Worm (Caenorhabditis elegans) whole organism, midembryonic: ENCODE measurements around the gene Y56A3A.6.

Experiments
- T22C8.4 ChIP-seq: fragments of 200-800 bp; sonication (Bioruptor generic); IDR thresholded peaks from 2 replicates; pipeline ENCODE4 v1.3.6; 2022; ENCODE audit warnings: missing genetic modification characterization, missing compliant biosample characterization
- cog-1 ChIP-seq: sonication (generic microtip); optimal IDR thresholded peaks from 2 replicates; lab custom pipeline; 2016; ENCODE audit warnings: missing genetic modification characterization, missing compliant biosample characterization
- flt-1 ChIP-seq: fragments of 200-800 bp; sonication (Bioruptor generic); IDR thresholded peaks from 2 replicates; pipeline ENCODE4 v1.3.6; 2022; ENCODE audit warnings: missing genetic modification characterization, missing compliant biosample characterization
- klf-2 ChIP-seq: fragments of 200-800 bp; sonication (Bioruptor generic); conservative IDR thresholded peaks from 2 replicates; pipeline ENCODE4 v1.3.6; 2022; ENCODE audit warnings: missing genetic modification reagents, missing genetic modification characterization, missing compliant biosample characterization
- med-1 ChIP-seq: sonication (generic microtip); optimal IDR thresholded peaks from 2 replicates; lab custom pipeline; 2017; ENCODE audit warnings: missing genetic modification characterization, mild to moderate bottlenecking, missing compliant biosample characterization, antibody characterized with exemption, missing genetic modification reagents; ENCODE audit not compliant: insufficient read depth
- ref-1 ChIP-seq: fragments of 200-800 bp; sonication (Bioruptor generic); conservative IDR thresholded peaks from 2 replicates; pipeline ENCODE4 v1.3.6; 2022; ENCODE audit warnings: missing genetic modification reagents, missing genetic modification characterization, missing compliant biosample characterization
- tab-1 ChIP-seq: fragments of 200-800 bp; sonication (Bioruptor generic); IDR thresholded peaks from 2 replicates; pipeline ENCODE4 v1.3.6; 2022; ENCODE audit warnings: missing genetic modification characterization, missing compliant biosample characterization
- ztf-23 ChIP-seq: fragments of 200-800 bp; sonication (Bioruptor generic); IDR thresholded peaks from 2 replicates; pipeline ENCODE4 v1.3.6; 2022; ENCODE audit warnings: missing genetic modification reagents, missing genetic modification characterization, missing compliant biosample characterization
- ztf-29 ChIP-seq: fragments of 200-800 bp; sonication (Bioruptor generic); IDR thresholded peaks from 2 replicates; pipeline ENCODE4 v1.3.6; 2022; ENCODE audit warnings: missing genetic modification reagents, missing genetic modification characterization, missing compliant biosample characterization

Gene Y56A3A.6

DNA sequence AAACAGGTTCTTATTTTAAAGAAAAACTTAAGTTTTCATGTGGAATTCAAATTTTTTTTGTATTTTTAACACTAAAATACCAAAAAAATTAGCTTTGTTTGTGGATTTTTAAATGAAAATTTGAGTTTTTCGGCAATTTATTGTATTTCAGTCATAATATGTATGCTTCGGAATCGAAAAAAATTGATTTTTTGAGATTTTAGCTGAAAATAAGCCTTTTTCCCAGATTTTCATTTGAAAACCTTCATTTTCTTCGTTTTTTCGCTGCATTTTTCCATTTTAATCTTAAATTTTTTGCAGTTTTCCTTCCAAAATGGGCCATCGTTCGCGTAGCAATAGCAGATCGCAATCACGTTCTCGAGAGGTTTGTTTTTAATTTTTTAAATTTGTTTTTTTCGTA is 52.5 kb downstream of the Y56A3A.6 start, which contains the start of gene rsp-8:
rsp-8 (plus strand) TSS at position 301 of the 400 bp plus-strand sequence.
- no peak for TF ChIP-seq ztf-29 (GFP tag; lab: Robert Waterston, UW)
- TF ChIP-seq tab-1 (GFP tag; lab: Robert Waterston, UW): no peak
- TF ChIP-seq ref-1 (GFP tag; lab: Robert Waterston, UW): no peak
- no peak for TF ChIP-seq flt-1
- TF ChIP-seq ztf-23: no peak

DNA sequence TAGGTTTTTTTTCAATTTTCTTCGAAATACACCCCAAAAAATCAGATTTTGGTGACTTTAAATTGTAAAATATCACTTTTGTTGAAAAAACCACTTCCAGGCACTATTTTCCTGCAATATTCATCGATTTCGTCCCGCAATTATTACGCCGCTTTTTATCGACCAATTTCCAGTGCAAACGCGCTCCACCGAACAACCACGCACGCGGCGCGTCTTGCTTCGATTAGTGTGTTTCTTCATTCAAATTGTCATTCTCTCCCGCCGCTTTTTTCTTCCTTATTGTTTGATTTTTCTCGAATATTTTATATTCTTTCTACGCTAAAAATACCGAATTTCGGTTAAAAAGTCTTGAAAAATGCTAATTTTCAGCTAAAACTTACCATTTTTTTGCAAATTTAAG is 52.9 kb downstream of the Y56A3A.6 start:
- TF ChIP-seq ztf-29 (GFP tag; lab: Robert Waterston, UW): no peak
- TF ChIP-seq T22C8.4 (GFP tag; lab: Robert Waterston, UW): peak; percentile 86
- TF ChIP-seq tab-1 (GFP tag; lab: Robert Waterston, UW): peak; percentile 55; the same call in 1 of the 2 replicates
- no peak for TF ChIP-seq ref-1 (GFP tag; lab: Robert Waterston, UW)
- TF ChIP-seq ztf-23: peak; percentile 64; the same call in 1 of the 2 replicates
- no peak for TF ChIP-seq med-1 (GFP tag; lab: Kevin White, UChicago)
- peak; percentile 74 for TF ChIP-seq flt-1

- no peak for TF ChIP-seq ref-1 (GFP tag; lab: Robert Waterston, UW)
- no peak for TF ChIP-seq ztf-29 (GFP tag; lab: Robert Waterston, UW)
- TF ChIP-seq T22C8.4 (GFP tag; lab: Robert Waterston, UW): no peak
- TF ChIP-seq med-1 (GFP tag; lab: Kevin White, UChicago): no peak
- TF ChIP-seq ztf-23: no peak
- TF ChIP-seq flt-1: no peak
- no peak for TF ChIP-seq klf-2 (GFP tag; lab: Robert Waterston, UW)
- no peak for TF ChIP-seq tab-1 (GFP tag; lab: Robert Waterston, UW)
- TF ChIP-seq cog-1 (tag; lab: Kevin White, UChicago): no peak
Measured at ce11 chrIII:11824580-11824979, 54.0 kb downstream of the Y56A3A.6 start.

- TF ChIP-seq ztf-29 (GFP tag; lab: Robert Waterston, UW): no peak
- TF ChIP-seq ref-1 (GFP tag; lab: Robert Waterston, UW): no peak
- no peak for TF ChIP-seq T22C8.4 (GFP tag; lab: Robert Waterston, UW)
- no peak for TF ChIP-seq med-1 (GFP tag; lab: Kevin White, UChicago)
- no peak for TF ChIP-seq ztf-23
- TF ChIP-seq flt-1: no peak
- no peak for TF ChIP-seq klf-2 (GFP tag; lab: Robert Waterston, UW)
- TF ChIP-seq tab-1 (GFP tag; lab: Robert Waterston, UW): no peak
- TF ChIP-seq cog-1 (tag; lab: Kevin White, UChicago): no peak
Measured at ce11 chrIII:11824088-11824487, 54.5 kb downstream of the Y56A3A.6 start.

DNA sequence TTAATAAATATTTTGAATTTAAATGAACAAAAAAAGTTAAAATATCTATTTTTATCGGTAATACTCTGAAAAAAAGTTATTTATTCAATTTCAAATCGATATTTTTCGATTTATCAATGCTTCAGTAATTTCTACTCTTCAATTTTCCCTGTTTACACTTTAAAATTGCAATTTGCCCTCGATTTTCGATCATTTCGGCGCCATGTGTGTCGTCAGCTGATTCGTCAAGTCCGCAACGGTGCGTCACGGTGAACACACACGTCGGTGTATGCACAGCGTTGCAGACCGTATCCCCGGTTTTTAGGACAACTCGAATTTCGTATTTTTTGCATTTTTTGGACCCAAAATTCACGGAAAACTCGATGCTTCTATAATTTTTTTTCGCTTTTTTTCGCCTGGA is 55.3 kb downstream of the Y56A3A.6 start, which contains the start of gene C18D11.3:
C18D11.3 (plus strand) TSS at position 189 of the 400 bp plus-strand sequence.
- no peak for TF ChIP-seq med-1 (GFP tag; lab: Kevin White, UChicago)
- no peak for TF ChIP-seq ref-1 (GFP tag; lab: Robert Waterston, UW)
- TF ChIP-seq ztf-29 (GFP tag; lab: Robert Waterston, UW): no peak
- peak; percentile 66; the same call in 1 of the 2 replicates for TF ChIP-seq ztf-23
- TF ChIP-seq T22C8.4 (GFP tag; lab: Robert Waterston, UW): no peak
- 0 out of 2 replicates have a peak, but pooled peaks have one; percentile 35 for TF ChIP-seq flt-1
- TF ChIP-seq klf-2 (GFP tag; lab: Robert Waterston, UW): no peak
- no peak for TF ChIP-seq cog-1 (tag; lab: Kevin White, UChicago)
- TF ChIP-seq tab-1 (GFP tag; lab: Robert Waterston, UW): no peak

- TF ChIP-seq cog-1 (tag; lab: Kevin White, UChicago): no peak
- TF ChIP-seq med-1 (GFP tag; lab: Kevin White, UChicago): no peak
- no peak for TF ChIP-seq flt-1
- no peak for TF ChIP-seq tab-1 (GFP tag; lab: Robert Waterston, UW)
- no peak for TF ChIP-seq klf-2 (GFP tag; lab: Robert Waterston, UW)
- no peak for TF ChIP-seq ztf-29 (GFP tag; lab: Robert Waterston, UW)
- TF ChIP-seq ztf-23: no peak
- TF ChIP-seq ref-1 (GFP tag; lab: Robert Waterston, UW): no peak
- TF ChIP-seq T22C8.4 (GFP tag; lab: Robert Waterston, UW): no peak
Measured at ce11 chrIII:11822407-11822806, 56.2 kb downstream of the Y56A3A.6 start, which contains the start of gene maa-1. maa-1 (minus strand) TSS chrIII:11822526.
